Worm (Caenorhabditis elegans) whole organism, late embryonic: ENCODE data around the gene clc-23.

Experiments used
- F13H6.1 ChIP-seq: sonication (generic microtip); optimal IDR thresholded peaks from 2 replicates; lab custom pipeline; 2016; ENCODE audit warnings: missing genetic modification characterization, missing compliant biosample characterization
- K09A11.1 ChIP-seq: sonication (generic microtip); optimal IDR thresholded peaks from 2 replicates; lab custom pipeline; 2017; ENCODE audit warnings: antibody characterized with exemption, mild to moderate bottlenecking, missing genetic modification characterization, missing compliant biosample characterization; ENCODE audit not compliant: insufficient read depth
- T23F11.4 ChIP-seq: fragments of 200-800 bp; sonication (Bioruptor generic); optimal IDR thresholded peaks from 2 replicates; lab custom pipeline; 2018; ENCODE audit warnings: mild to moderate bottlenecking, missing genetic modification characterization, missing compliant biosample characterization
- Y22D7AL.16 ChIP-seq: sonication (generic microtip); optimal IDR thresholded peaks from 2 replicates; lab custom pipeline; 2016; ENCODE audit warnings: missing genetic modification characterization, missing compliant biosample characterization
- ama-1 ChIP-seq: fragments of 150-350 bp; optimal IDR thresholded peaks from 2 replicates; lab custom pipeline; 2014
- ceh-14 ChIP-seq: sonication (generic microtip); optimal IDR thresholded peaks from 2 replicates; lab custom pipeline; 2016; ENCODE audit warnings: missing genotype, missing genetic modification characterization, missing compliant biosample characterization
- ceh-18 ChIP-seq: sonication (generic microtip); optimal IDR thresholded peaks from 2 replicates; lab custom pipeline; 2016; ENCODE audit warnings: missing genetic modification characterization, missing compliant biosample characterization
- ceh-22 ChIP-seq: sonication (generic microtip); optimal IDR thresholded peaks from 2 replicates; lab custom pipeline; 2017; ENCODE audit warnings: missing biosample characterization, missing genetic modification characterization
- ceh-24 ChIP-seq: sonication (generic microtip); optimal IDR thresholded peaks from 2 replicates; lab custom pipeline; 2016; ENCODE audit warnings: mild to moderate bottlenecking, missing genetic modification characterization, missing compliant biosample characterization
- ceh-34 ChIP-seq: sonication (generic microtip); optimal IDR thresholded peaks from 2 replicates; lab custom pipeline; 2016; ENCODE audit warnings: mild to moderate bottlenecking, missing genetic modification characterization, missing compliant biosample characterization
- ceh-45 ChIP-seq: fragments of 200-800 bp; sonication (Bioruptor generic); IDR thresholded peaks from 2 replicates; pipeline ENCODE4 v1.3.6; 2022; ENCODE audit warnings: missing genetic modification reagents, missing genetic modification characterization, missing compliant biosample characterization
- ceh-9 ChIP-seq: sonication (generic microtip); optimal IDR thresholded peaks from 2 replicates; lab custom pipeline; 2016; ENCODE audit warnings: mild to moderate bottlenecking, missing genetic modification characterization, inconsistent platforms, missing compliant biosample characterization
- che-1 ChIP-seq: sonication (generic microtip); optimal IDR thresholded peaks from 2 replicates; lab custom pipeline; 2016; ENCODE audit warnings: mild to moderate bottlenecking, missing genetic modification characterization, missing compliant biosample characterization
- dmd-4 ChIP-seq: sonication (generic microtip); optimal IDR thresholded peaks from 2 replicates; lab custom pipeline; 2016; ENCODE audit warnings: borderline replicate concordance, missing genetic modification characterization, missing compliant biosample characterization
- dve-1 ChIP-seq: sonication (generic microtip); optimal IDR thresholded peaks from 2 replicates; lab custom pipeline; 2017; ENCODE audit warnings: antibody characterized with exemption, mild to moderate bottlenecking, missing genetic modification characterization, missing compliant biosample characterization
- elt-2 ChIP-seq: sonication (generic microtip); optimal IDR thresholded peaks from 2 replicates; lab custom pipeline; 2016; ENCODE audit warnings: missing genetic modification reagents, missing genetic modification characterization, missing compliant biosample characterization
- fkh-10 ChIP-seq: fragments of 150-350 bp; optimal IDR thresholded peaks from 2 replicates; lab custom pipeline; 2014; ENCODE audit warnings: missing biosample characterization, missing genetic modification reagents, missing genetic modification characterization
- fkh-6 ChIP-seq: sonication (generic microtip); optimal IDR thresholded peaks from 2 replicates; lab custom pipeline; 2016; ENCODE audit warnings: missing genetic modification characterization, missing compliant biosample characterization
- hlh-13 ChIP-seq: fragments of 200-800 bp; sonication (Bioruptor generic); optimal IDR thresholded peaks from 2 replicates; lab custom pipeline; 2018; ENCODE audit warnings: mild to moderate bottlenecking, missing genetic modification characterization, missing compliant biosample characterization
- hlh-8 ChIP-seq: sonication (generic microtip); optimal IDR thresholded peaks from 2 replicates; lab custom pipeline; 2016; ENCODE audit warnings: missing genotype, missing genetic modification characterization, missing compliant biosample characterization
- lim-6 ChIP-seq: sonication (generic microtip); optimal IDR thresholded peaks from 2 replicates; lab custom pipeline; 2016; ENCODE audit warnings: missing genetic modification characterization, missing compliant biosample characterization
- nhr-232 ChIP-seq: sonication (generic microtip); optimal IDR thresholded peaks from 2 replicates; lab custom pipeline; 2016; ENCODE audit warnings: missing genetic modification characterization, missing compliant biosample characterization
- npax-4 ChIP-seq: sonication (generic microtip); optimal IDR thresholded peaks from 2 replicates; lab custom pipeline; 2016; ENCODE audit warnings: missing genetic modification characterization, missing compliant biosample characterization
- odd-2 ChIP-seq: sonication (generic microtip); optimal IDR thresholded peaks from 2 replicates; lab custom pipeline; 2017; ENCODE audit warnings: antibody characterized with exemption, mild to moderate bottlenecking, missing genetic modification characterization, missing compliant biosample characterization
- pag-3 ChIP-seq: sonication (generic microtip); optimal IDR thresholded peaks from 2 replicates; lab custom pipeline; 2016; ENCODE audit warnings: missing compliant biosample characterization, missing genetic modification characterization, borderline replicate concordance
- pha-4 ChIP-seq: fragments of 150-350 bp; optimal IDR thresholded peaks from 2 replicates; lab custom pipeline; 2018; ENCODE audit warnings: missing biosample characterization, missing genetic modification reagents, missing genetic modification characterization
- ref-2 ChIP-seq: sonication (generic microtip); optimal IDR thresholded peaks from 2 replicates; lab custom pipeline; 2016; ENCODE audit warnings: missing genetic modification characterization, missing compliant biosample characterization
- sdc-2 ChIP-seq: sonication (generic microtip); optimal IDR thresholded peaks from 2 replicates; lab custom pipeline; 2016; ENCODE audit warnings: missing genotype, missing genetic modification characterization, missing compliant biosample characterization
- sox-4 ChIP-seq: sonication (generic microtip); optimal IDR thresholded peaks from 2 replicates; lab custom pipeline; 2017; ENCODE audit warnings: mild to moderate bottlenecking, missing genetic modification characterization, inconsistent platforms, missing compliant biosample characterization
- tbx-7 ChIP-seq: sonication (generic microtip); optimal IDR thresholded peaks from 2 replicates; lab custom pipeline; 2016; ENCODE audit warnings: missing genotype, missing genetic modification characterization, missing compliant biosample characterization
- ttx-3 ChIP-seq: sonication (generic microtip); optimal IDR thresholded peaks from 2 replicates; lab custom pipeline; 2016; ENCODE audit warnings: missing genetic modification reagents, missing genetic modification characterization, missing compliant biosample characterization
- unc-3 ChIP-seq, 2 experiments: fragments of 200-800 bp in 1 of 2; sonication (Bioruptor generic) in 1 of 2; sonication (generic microtip) in 1 of 2; conservative IDR thresholded peaks in 1 of 2; optimal IDR thresholded peaks in 1 of 2; 2 replicates each; pipeline versions ENCODE4 v1.3.6 to Lab custom; 2016 to 2022; ENCODE audit warnings: missing compliant biosample characterization in 2 of 2, missing genetic modification characterization in 2 of 2, missing genetic modification reagents in 1 of 2
- unc-86 ChIP-seq: sonication (generic microtip); optimal IDR thresholded peaks from 2 replicates; lab custom pipeline; 2016; ENCODE audit warnings: missing genetic modification characterization, missing compliant biosample characterization
- ztf-16 ChIP-seq: sonication (generic microtip); optimal IDR thresholded peaks from 2 replicates; lab custom pipeline; 2017; ENCODE audit warnings: missing genetic modification characterization, missing compliant biosample characterization

clc-23 gene

ce11 chrIII:1016080-1016479 lies 4.7 kb upstream of the clc-23 start, which contains the start of gene Y34F4.3:
Gene Y34F4.3, minus strand, starts transcription at chrIII:1016180.
- TF ChIP-seq Y22D7AL.16 (tag; lab: Kevin White, UChicago) = no peak
- no peak for TF ChIP-seq F13H6.1 (tag; lab: Kevin White, UChicago)
- TF ChIP-seq fkh-6 (tag; lab: Kevin White, UChicago) = no peak
- TF ChIP-seq sdc-2 (tag; lab: Kevin White, UChicago) = no peak
- TF ChIP-seq hlh-8 (tag; lab: Kevin White, UChicago) = no peak
- TF ChIP-seq ceh-45 = no peak
- no peak for TF ChIP-seq ztf-16 (tag; lab: Kevin White, UChicago)
- TF ChIP-seq npax-4 (tag; lab: Kevin White, UChicago) = no peak
- TF ChIP-seq sox-4 (tag; lab: Kevin White, UChicago) = no peak
- no peak for TF ChIP-seq che-1
- no peak for TF ChIP-seq ceh-24 (tag; lab: Kevin White, UChicago)
- TF ChIP-seq ceh-18 (tag; lab: Kevin White, UChicago) = no peak
- no peak for TF ChIP-seq ref-2
- TF ChIP-seq dmd-4 (tag; lab: Kevin White, UChicago) = no peak
- no peak for TF ChIP-seq elt-2 (tag; lab: Kevin White, UChicago)
- no peak for TF ChIP-seq dve-1 (tag; lab: Kevin White, UChicago)

- TF ChIP-seq nhr-232 (no peak), elt-2 (tag; lab: Kevin White, UChicago) (no peak), K09A11.1 (tag; lab: Kevin White, UChicago) (no peak), pha-4 (tag; lab: Kevin White, UChicago) (no peak), ttx-3 (tag; lab: Kevin White, UChicago) (no peak), fkh-6 (tag; lab: Kevin White, UChicago) (no peak), hlh-13 (GFP tag; lab: Kevin White, UChicago) (no peak), odd-2 (tag; lab: Kevin White, UChicago) (no peak), ceh-22 (tag; lab: Kevin White, UChicago) (no peak)
Observed at ce11 chrIII:1026261-1026660, 5.5 kb downstream of the clc-23 start, which contains the start of gene clc-25. Gene clc-25, minus strand, starts transcription at chrIII:1026361.

- no peak for TF ChIP-seq lim-6 (tag; lab: Kevin White, UChicago)
- TF ChIP-seq ceh-9 (tag; lab: Kevin White, UChicago) = no peak
- TF ChIP-seq elt-2 (tag; lab: Kevin White, UChicago) = peak; percentile 37
Observed at ce11 chrIII:1028233-1028632, 7.5 kb downstream of the clc-23 start.

- TF ChIP-seq T23F11.4 (GFP tag; lab: Kevin White, UChicago) (no peak), odd-2 (tag; lab: Kevin White, UChicago) (no peak), unc-86 (tag; lab: Kevin White, UChicago) (no peak), fkh-10 (GFP tag; lab: Kevin White, UChicago) (no peak), pha-4 (tag; lab: Kevin White, UChicago) (no peak), nhr-232 (no peak), ceh-34 (tag; lab: Kevin White, UChicago) (no peak), ztf-16 (tag; lab: Kevin White, UChicago) (no peak), ceh-14 (tag; lab: Kevin White, UChicago) (no peak), hlh-13 (GFP tag; lab: Kevin White, UChicago) (no peak), che-1 (no peak), pag-3 (tag; lab: Kevin White, UChicago) (no peak), ama-1 (lab: Kevin White, UChicago) (no peak), dve-1 (tag; lab: Kevin White, UChicago) (no peak), unc-3 (GFP tag; conservative IDR thresholded peaks at IDR 0.05; lab: Robert Waterston, UW) (no peak), unc-3 (tag; optimal IDR thresholded peaks at IDR 0.05; lab: Kevin White, UChicago) (no peak), tbx-7 (tag; lab: Kevin White, UChicago) (no peak)
- TF ChIP-seq, all 69 proteins: peak for 0
Observed at ce11 chrIII:1030965-1031364, 10.2 kb downstream of the clc-23 start, which contains the start of the genes clc-26 and E_BE45912.2. Gene clc-26, minus strand, starts transcription at chrIII:1031065. Gene E_BE45912.2, minus strand, starts transcription at chrIII:1031103.
